Worm (Caenorhabditis elegans) whole organism, early embryonic: ENCODE results near the gene F52C6.3.

Experiments used
- B0310.2 ChIP-seq: sonication (generic microtip); optimal IDR thresholded peaks from 2 replicates; lab custom pipeline; 2016; ENCODE audit warnings: mild to moderate bottlenecking, missing genetic modification characterization, missing compliant biosample characterization
- F13C5.2 ChIP-seq: sonication (generic microtip); optimal IDR thresholded peaks from 2 replicates; lab custom pipeline; 2017; ENCODE audit warnings: mild to moderate bottlenecking, missing genetic modification characterization, inconsistent platforms, missing compliant biosample characterization
- aly-1 ChIP-seq: sonication (generic microtip); optimal IDR thresholded peaks from 2 replicates; lab custom pipeline; 2016; ENCODE audit warnings: missing genetic modification characterization, missing compliant biosample characterization
- ama-1 ChIP-seq: fragments of 150-350 bp; optimal IDR thresholded peaks from 2 replicates; lab custom pipeline; 2014
- ceh-13 ChIP-seq: fragments of 200-800 bp; sonication (Bioruptor generic); optimal IDR thresholded peaks from 2 replicates; lab custom pipeline; 2018; ENCODE audit warnings: mild to moderate bottlenecking, missing genetic modification characterization, missing compliant biosample characterization
- ceh-36 ChIP-seq: sonication (generic microtip); optimal IDR thresholded peaks from 2 replicates; lab custom pipeline; 2016; ENCODE audit warnings: missing genetic modification characterization, inconsistent platforms, missing compliant biosample characterization
- ets-7 ChIP-seq: sonication (generic microtip); optimal IDR thresholded peaks from 2 replicates; lab custom pipeline; 2016; ENCODE audit warnings: missing genotype, missing genetic modification characterization, missing compliant biosample characterization
- flt-1 ChIP-seq: fragments of 200-800 bp; sonication (Bioruptor generic); IDR thresholded peaks from 2 replicates; pipeline ENCODE4 v1.3.6; 2022; ENCODE audit warnings: missing genetic modification characterization, missing compliant biosample characterization
- hmbx-1 ChIP-seq: sonication (generic microtip); optimal IDR thresholded peaks from 2 replicates; lab custom pipeline; 2016; ENCODE audit warnings: mild to moderate bottlenecking, missing genetic modification characterization, missing compliant biosample characterization
- hmg-4 ChIP-seq: fragments of 200-800 bp; sonication (Bioruptor generic); optimal IDR thresholded peaks from 2 replicates; lab custom pipeline; 2018; ENCODE audit warnings: mild to moderate bottlenecking, missing genetic modification characterization, missing compliant biosample characterization
- hnd-1 ChIP-seq: sonication (generic microtip); optimal IDR thresholded peaks from 2 replicates; lab custom pipeline; 2016; ENCODE audit warnings: missing genetic modification characterization, missing compliant biosample characterization
- pes-1 ChIP-seq: fragments of 200-800 bp; sonication (Bioruptor generic); IDR thresholded peaks from 2 replicates; pipeline ENCODE4 v1.3.6; 2022; ENCODE audit warnings: missing genetic modification reagents, missing genetic modification characterization, missing compliant biosample characterization
- scrt-1 ChIP-seq: fragments of 200-800 bp; sonication (Bioruptor generic); IDR thresholded peaks from 2 replicates; pipeline ENCODE4 v1.3.6; 2022; ENCODE audit warnings: missing genetic modification characterization, missing compliant biosample characterization
- sea-1 ChIP-seq: fragments of 200-800 bp; sonication (Bioruptor generic); conservative IDR thresholded peaks from 2 replicates; pipeline ENCODE4 v1.3.6; 2022; ENCODE audit warnings: missing genetic modification characterization, missing compliant biosample characterization
- tbx-11 ChIP-seq: fragments of 200-800 bp; sonication (Bioruptor generic); IDR thresholded peaks from 2 replicates; pipeline ENCODE4 v1.3.6; 2022; ENCODE audit warnings: missing genetic modification characterization, missing compliant biosample characterization
- tbx-37 ChIP-seq: fragments of 200-800 bp; sonication (Bioruptor generic); conservative IDR thresholded peaks from 2 replicates; pipeline ENCODE4 v1.3.6; 2022; ENCODE audit warnings: missing genetic modification reagents, missing genetic modification characterization, missing compliant biosample characterization
- tra-4 ChIP-seq: sonication (generic microtip); optimal IDR thresholded peaks from 2 replicates; lab custom pipeline; 2017; ENCODE audit warnings: missing genetic modification characterization, missing compliant biosample characterization

Gene F52C6.3

DNA sequence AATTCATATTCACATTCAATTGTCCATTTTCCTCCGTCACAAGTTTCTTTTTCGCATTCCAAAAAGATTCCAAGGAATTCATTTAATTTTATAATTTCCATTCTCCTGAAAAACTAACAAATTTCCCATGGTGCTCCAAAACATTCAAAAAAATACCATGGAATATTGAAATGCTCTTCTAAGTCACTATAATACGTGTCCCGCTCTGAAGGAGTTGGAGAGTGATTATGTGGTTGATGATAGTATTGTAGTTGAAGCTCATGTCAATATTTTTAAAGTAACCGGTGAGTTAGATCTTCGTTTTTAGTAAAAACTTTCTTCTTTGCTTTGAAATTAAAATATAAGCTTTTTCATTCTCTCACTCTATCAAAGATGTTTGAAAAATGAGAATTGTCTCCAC lies 33.9 kb upstream of the F52C6.3 start, which contains the start of gene math-9:
Gene math-9, minus strand, starts transcription at position 101 of the 400 bp plus-strand sequence.
- no peak for TF ChIP-seq aly-1 (tag; lab: Kevin White, UChicago)
- no peak for TF ChIP-seq scrt-1 (GFP tag; lab: Robert Waterston, UW)
- no peak for TF ChIP-seq B0310.2
- no peak for TF ChIP-seq tbx-11
- no peak for TF ChIP-seq pes-1
- TF ChIP-seq F13C5.2 (tag; lab: Kevin White, UChicago), result no peak
- TF ChIP-seq tbx-37 (GFP tag; lab: Robert Waterston, UW), result no peak
- no peak for TF ChIP-seq flt-1 (GFP tag; lab: Robert Waterston, UW)
- TF ChIP-seq hmbx-1, result no peak
- TF ChIP-seq tra-4, result no peak
- TF ChIP-seq hmg-4 (GFP tag; lab: Kevin White, UChicago), result no peak
- no peak for TF ChIP-seq ama-1 (lab: Kevin White, UChicago)
- TF ChIP-seq hnd-1 (tag; lab: Kevin White, UChicago), result no peak
- no peak for TF ChIP-seq ceh-36 (tag; lab: Kevin White, UChicago)
- no peak for TF ChIP-seq ets-7 (tag; lab: Kevin White, UChicago)
- no peak for TF ChIP-seq sea-1 (GFP tag; lab: Robert Waterston, UW)

DNA sequence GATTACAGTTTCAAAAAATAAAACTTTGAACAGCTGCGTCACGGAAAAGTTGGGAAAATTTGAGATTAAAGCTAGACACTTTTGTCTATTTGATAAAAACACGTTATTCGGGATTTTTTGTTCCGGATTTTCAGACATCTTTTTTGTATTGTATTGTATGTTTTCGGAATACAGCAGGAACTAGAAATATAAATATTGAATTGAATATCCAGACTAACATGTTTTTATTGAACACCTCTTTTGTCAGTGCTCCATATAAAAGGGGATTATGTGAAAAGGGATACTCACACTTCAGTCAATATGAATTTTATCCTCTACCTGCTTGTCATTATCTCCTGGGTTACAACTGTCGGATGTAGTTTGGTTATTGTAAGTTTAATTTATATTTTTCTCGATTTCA lies 30.6 kb upstream of the F52C6.3 start, which contains the start of gene C16C4.1:
Gene C16C4.1, plus strand, starts transcription at position 301 of the 400 bp plus-strand sequence.
- TF ChIP-seq F13C5.2 (tag; lab: Kevin White, UChicago) (no peak), sea-1 (GFP tag; lab: Robert Waterston, UW) (no peak), tbx-11 (no peak), ceh-36 (tag; lab: Kevin White, UChicago) (no peak), tra-4 (no peak)

DNA sequence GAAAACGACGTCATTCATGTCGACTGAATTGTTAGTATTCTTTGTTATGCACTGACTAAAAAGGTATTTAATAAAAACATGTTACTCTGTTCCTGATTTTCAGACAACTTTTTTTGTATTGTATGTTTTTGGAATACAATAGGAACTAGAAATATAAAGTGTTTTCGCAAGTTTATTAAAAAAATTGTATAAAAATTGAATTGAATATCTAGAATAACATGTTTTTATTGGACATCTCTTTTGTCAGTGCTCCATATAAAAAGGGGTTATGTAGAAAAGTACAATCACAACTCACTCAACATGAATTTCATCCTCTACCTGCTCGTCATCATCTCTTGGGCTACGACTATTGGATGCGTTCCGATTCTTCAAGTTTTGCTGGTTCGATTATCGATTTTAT lies 29.3 kb upstream of the F52C6.3 start, which contains the start of gene C46F9.5:
Gene C46F9.5, plus strand, starts transcription at position 301 of the 400 bp plus-strand sequence.
- no peak for TF ChIP-seq ceh-36 (tag; lab: Kevin White, UChicago)
- no peak for TF ChIP-seq hnd-1 (tag; lab: Kevin White, UChicago)
- TF ChIP-seq ets-7 (tag; lab: Kevin White, UChicago), result no peak
- TF ChIP-seq hmbx-1, result no peak
- TF ChIP-seq sea-1 (GFP tag; lab: Robert Waterston, UW), result no peak
- TF ChIP-seq pes-1, result no peak
- TF ChIP-seq tbx-11, result no peak

- TF ChIP-seq tbx-11, result no peak
- no peak for TF ChIP-seq aly-1 (tag; lab: Kevin White, UChicago)
- no peak for TF ChIP-seq scrt-1 (GFP tag; lab: Robert Waterston, UW)
- no peak for TF ChIP-seq ceh-36 (tag; lab: Kevin White, UChicago)
- no peak for TF ChIP-seq F13C5.2 (tag; lab: Kevin White, UChicago)
- TF ChIP-seq flt-1 (GFP tag; lab: Robert Waterston, UW), result no peak
- no peak for TF ChIP-seq B0310.2
- TF ChIP-seq tra-4, result no peak
- no peak for TF ChIP-seq sea-1 (GFP tag; lab: Robert Waterston, UW)
- no peak for TF ChIP-seq ets-7 (tag; lab: Kevin White, UChicago)
- no peak for TF ChIP-seq pes-1
These were observed 28.8 kb upstream of the F52C6.3 start, which contains the start of gene math-25 for ce11 chrII:1895762-1896161. Gene math-25 (plus strand): TSS chrII:1896062.

DNA sequence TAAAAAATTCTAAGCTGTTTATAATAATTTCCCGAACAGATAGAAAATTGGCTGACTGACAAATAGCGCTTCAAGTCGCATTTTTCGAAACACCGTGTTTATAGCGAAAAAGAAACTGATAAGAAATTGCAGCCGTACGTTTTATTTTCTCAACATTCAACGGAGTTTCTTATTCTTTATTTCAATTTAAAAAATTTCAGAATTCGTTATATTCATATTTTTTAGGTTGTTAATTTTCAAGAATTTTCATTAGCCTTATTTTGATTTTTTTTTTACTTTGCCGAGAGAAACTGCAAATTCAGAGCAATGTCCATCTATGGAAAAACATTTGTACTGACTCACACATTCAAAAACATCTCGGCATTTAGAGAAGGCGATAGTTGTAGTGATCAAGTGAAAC lies 26.6 kb upstream of the F52C6.3 start, which contains the start of gene C46F9.6:
Gene C46F9.6, plus strand, starts transcription at position 301 of the 400 bp plus-strand sequence.
- TF ChIP-seq tbx-11 (no peak), F13C5.2 (tag; lab: Kevin White, UChicago) (no peak)

DNA sequence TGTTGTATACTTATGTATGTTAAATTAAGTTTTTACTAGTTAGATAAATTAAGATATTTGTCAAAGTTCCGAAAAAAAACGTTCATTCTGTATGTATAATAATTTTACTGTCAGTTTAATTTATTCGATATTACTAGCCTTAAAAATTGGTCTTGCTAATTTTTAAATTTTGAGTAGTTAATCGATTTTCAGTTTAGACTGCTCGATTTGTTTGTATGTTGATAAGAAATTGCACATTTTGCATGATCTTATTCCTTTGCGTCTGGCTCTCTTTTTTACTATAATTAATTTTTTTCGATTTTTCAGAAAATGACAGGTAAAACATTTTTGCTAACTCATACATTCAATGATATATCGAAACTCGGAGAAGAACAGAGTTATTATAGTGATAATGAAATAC lies 24.6 kb upstream of the F52C6.3 start, which contains the start of gene math-24:
Gene math-24, plus strand, starts transcription at position 301 of the 400 bp plus-strand sequence.
- no peak for TF ChIP-seq tbx-37 (GFP tag; lab: Robert Waterston, UW)
- no peak for TF ChIP-seq ets-7 (tag; lab: Kevin White, UChicago)
- no peak for TF ChIP-seq B0310.2
- TF ChIP-seq ama-1 (lab: Kevin White, UChicago), result no peak

ce11 chrII:1901981-1902380 lies 22.6 kb upstream of the F52C6.3 start, which contains the start of gene math-23:
Gene math-23 (plus strand): TSS chrII:1902281.
- no peak for TF ChIP-seq tra-4
- TF ChIP-seq flt-1 (GFP tag; lab: Robert Waterston, UW), result no peak
- no peak for TF ChIP-seq ama-1 (lab: Kevin White, UChicago)
- TF ChIP-seq hnd-1 (tag; lab: Kevin White, UChicago), result no peak
- no peak for TF ChIP-seq F13C5.2 (tag; lab: Kevin White, UChicago)
- no peak for TF ChIP-seq tbx-37 (GFP tag; lab: Robert Waterston, UW)

DNA sequence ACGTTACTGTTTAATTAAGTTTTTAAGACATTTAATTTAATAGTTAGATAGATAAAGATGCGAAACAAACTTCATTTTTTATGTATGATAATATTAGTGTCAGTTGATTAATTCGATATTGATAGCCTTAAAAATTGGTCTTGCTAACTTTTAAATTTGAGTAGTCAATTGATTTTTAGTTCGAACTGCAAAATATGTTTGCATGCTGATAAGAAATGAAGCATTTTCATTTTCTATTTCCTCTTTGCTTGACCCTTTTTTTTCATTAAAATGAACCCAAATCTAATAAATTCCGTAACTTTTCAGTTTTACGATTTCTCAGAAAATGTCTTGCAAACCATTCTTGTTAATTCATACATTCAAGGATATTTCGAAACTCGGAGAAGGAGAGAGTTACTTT lies 19.5 kb upstream of the F52C6.3 start, which contains the start of gene math-22:
Gene math-22, plus strand, starts transcription at position 301 of the 400 bp plus-strand sequence.
- TF ChIP-seq B0310.2 (no peak), ama-1 (lab: Kevin White, UChicago) (no peak)

DNA sequence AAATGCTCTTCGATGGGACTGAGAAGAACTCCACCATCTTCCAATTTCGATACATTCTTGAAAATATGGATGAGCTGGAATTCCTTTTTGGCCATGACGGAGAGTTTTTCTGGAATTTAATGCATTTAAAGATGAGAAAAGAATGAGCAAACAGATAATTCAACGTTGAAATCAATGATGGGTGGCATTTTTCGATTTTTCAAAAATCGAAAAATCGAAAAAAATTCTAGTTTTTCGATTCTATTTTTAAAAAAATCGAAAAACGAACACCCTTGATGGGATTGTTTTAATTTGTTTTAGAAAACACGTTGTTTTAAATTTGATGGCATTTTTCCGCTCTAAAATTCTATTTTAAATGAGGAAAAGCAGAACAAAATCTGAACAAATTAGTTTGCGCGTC lies 11.8 kb upstream of the F52C6.3 start, which contains the start of gene math-31:
Gene math-31, minus strand, starts transcription at position 101 of the 400 bp plus-strand sequence.
- TF ChIP-seq ceh-13 (GFP tag; lab: Kevin White, UChicago), result no peak
- no peak for TF ChIP-seq hnd-1 (tag; lab: Kevin White, UChicago)
- no peak for TF ChIP-seq ets-7 (tag; lab: Kevin White, UChicago)
- TF ChIP-seq sea-1 (GFP tag; lab: Robert Waterston, UW), result no peak
- no peak for TF ChIP-seq scrt-1 (GFP tag; lab: Robert Waterston, UW)
- no peak for TF ChIP-seq ceh-36 (tag; lab: Kevin White, UChicago)
- no peak for TF ChIP-seq aly-1 (tag; lab: Kevin White, UChicago)
- TF ChIP-seq tbx-11, result no peak
- no peak for TF ChIP-seq hmg-4 (GFP tag; lab: Kevin White, UChicago)
- TF ChIP-seq B0310.2, result no peak
